Worm (Caenorhabditis elegans) whole organism, mixed stage, embryonic: ENCODE data around the gene K02A6.1.

Experiments
- blmp-1 ChIP-seq: fragments of 150-350 bp; optimal IDR thresholded peaks from 2 replicates; lab custom pipeline; 2014; ENCODE audit warnings: missing biosample characterization, missing genetic modification characterization
- ceh-83 ChIP-seq: fragments of 200-800 bp; sonication (Bioruptor generic); optimal IDR thresholded peaks from 2 replicates; lab custom pipeline; 2018; ENCODE audit warnings: mild to moderate bottlenecking, missing genetic modification characterization, missing compliant biosample characterization
- elt-3 ChIP-seq: fragments of 150-350 bp; optimal IDR thresholded peaks from 2 replicates; lab custom pipeline; 2014; ENCODE audit warnings: missing biosample characterization, missing genetic modification characterization
- nhr-12 ChIP-seq: fragments of 150-350 bp; optimal IDR thresholded peaks from 2 replicates; lab custom pipeline; 2014; ENCODE audit warnings: missing biosample characterization, missing genetic modification characterization
- sem-2 ChIP-seq: fragments of 200-800 bp; sonication (Bioruptor generic); optimal IDR thresholded peaks from 2 replicates; lab custom pipeline; 2018; ENCODE audit warnings: mild to moderate bottlenecking, missing genetic modification characterization, missing compliant biosample characterization
- unc-39 ChIP-seq: fragments of 150-350 bp; optimal IDR thresholded peaks from 2 replicates; lab custom pipeline; 2014; ENCODE audit warnings: missing biosample characterization, missing genetic modification characterization

DNA sequence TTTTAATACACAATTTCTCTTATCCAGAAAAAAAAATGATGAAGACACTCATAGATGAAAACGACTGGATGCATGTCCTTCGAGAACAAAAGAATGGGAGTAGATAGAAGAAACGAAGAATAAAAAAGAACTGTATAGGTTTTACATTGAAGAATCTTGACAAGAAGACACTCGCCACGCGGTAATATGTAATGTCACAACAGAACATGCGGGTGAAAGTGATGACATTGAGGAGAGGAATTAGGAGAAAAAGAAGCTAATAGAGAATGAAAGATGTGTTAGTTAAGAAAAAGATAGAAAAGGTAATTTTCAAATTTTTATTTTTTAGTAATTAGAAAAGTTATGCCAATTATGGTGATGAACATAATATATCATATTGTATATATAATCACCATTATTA is 35.9 kb downstream of the K02A6.1 start:
- TF ChIP-seq unc-39 (no peak), nhr-12 (tag; lab: Kevin White, UChicago) (no peak), blmp-1 (tag; lab: Kevin White, UChicago) (peak; percentile 42), sem-2 (GFP tag; lab: Kevin White, UChicago) (no peak), elt-3 (no peak), ceh-83 (no peak)
